Fruit fly (Drosophila melanogaster) whole organism, embryonic: ENCODE measurements around the gene CG32720.

Experiments
- Bdp1 ChIP-seq: fragments of 200-800 bp; sonication (Bioruptor generic); optimal IDR thresholded peaks from 3 replicates; lab custom pipeline; 2016; ENCODE audit warnings: missing biosample characterization, missing genetic modification characterization
- C15 ChIP-seq: fragments of 200-800 bp; sonication (Bioruptor generic); IDR thresholded peaks from 3 replicates; pipeline ENCODE4 v1.3.6; 2022; ENCODE audit warnings: missing biosample characterization, missing genetic modification characterization
- CG1024 ChIP-seq: fragments of 200-800 bp; sonication (Bioruptor generic); IDR thresholded peaks from 2 replicates; pipeline ENCODE4 v1.3.6; 2022; ENCODE audit warnings: missing biosample characterization, missing genetic modification characterization
- CG1233 ChIP-seq: fragments of 200-800 bp; sonication (Bioruptor generic); optimal IDR thresholded peaks from 4 replicates; lab custom pipeline; 2018; ENCODE audit warnings: missing biosample characterization, mild to moderate bottlenecking, missing genetic modification characterization
- CG12744 ChIP-seq: fragments of 200-800 bp; sonication (Bioruptor generic); optimal IDR thresholded peaks from 2 replicates; lab custom pipeline; 2016; ENCODE audit warnings: missing biosample characterization, missing genetic modification characterization
- CG12769 ChIP-seq: fragments of 200-800 bp; sonication (Bioruptor generic); optimal IDR thresholded peaks from 2 replicates; lab custom pipeline; 2019; ENCODE audit warnings: missing biosample characterization, mild to moderate bottlenecking, missing genetic modification characterization, moderate library complexity
- CG12942 ChIP-seq: fragments of 200-800 bp; sonication (Bioruptor generic); optimal IDR thresholded peaks from 3 replicates; lab custom pipeline; 2016; ENCODE audit warnings: missing biosample characterization, missing genetic modification characterization
- CG14050 ChIP-seq: fragments of 200-800 bp; sonication (Bioruptor generic); IDR thresholded peaks from 3 replicates; pipeline ENCODE4 v1.3.6; 2022; ENCODE audit warnings: missing biosample characterization, missing genetic modification characterization
- CG14441 ChIP-seq: fragments of 200-800 bp; sonication (Bioruptor generic); IDR thresholded peaks from 2 replicates; pipeline ENCODE4 v1.3.6; 2022; ENCODE audit warnings: missing biosample characterization, missing genetic modification characterization
- CG2712 ChIP-seq: fragments of 200-800 bp; optimal IDR thresholded peaks from 3 replicates; lab custom pipeline; 2019; ENCODE audit warnings: missing biosample characterization, mild to moderate bottlenecking, missing genetic modification characterization, moderate library complexity
- CG31365 ChIP-seq: fragments of 200-800 bp; sonication (Bioruptor generic); optimal IDR thresholded peaks from 2 replicates; lab custom pipeline; 2018; ENCODE audit warnings: missing biosample characterization, mild to moderate bottlenecking, missing genetic modification characterization
- CG32532 ChIP-seq: fragments of 200-800 bp; sonication (Bioruptor generic); IDR thresholded peaks from 2 replicates; pipeline ENCODE4 v1.3.6; 2022; ENCODE audit warnings: missing biosample characterization, missing genetic modification characterization
- CG33557 ChIP-seq: fragments of 200-800 bp; sonication (Bioruptor generic); optimal IDR thresholded peaks from 2 replicates; lab custom pipeline; 2019; ENCODE audit warnings: missing biosample characterization, mild to moderate bottlenecking, missing genetic modification characterization, moderate library complexity
- CG3407 ChIP-seq: fragments of 200-800 bp; sonication (Bioruptor generic); optimal IDR thresholded peaks from 2 replicates; lab custom pipeline; 2018; ENCODE audit warnings: missing biosample characterization, mild to moderate bottlenecking, missing genetic modification characterization
- CG4707 ChIP-seq: fragments of 200-800 bp; sonication (Bioruptor generic); optimal IDR thresholded peaks from 2 replicates; lab custom pipeline; 2018; ENCODE audit warnings: missing biosample characterization, mild to moderate bottlenecking, missing genetic modification characterization, moderate library complexity
- CG4854 ChIP-seq: fragments of 200-800 bp; sonication (Bioruptor generic); optimal IDR thresholded peaks from 2 replicates; lab custom pipeline; 2016; ENCODE audit warnings: missing biosample characterization, missing genetic modification characterization, inconsistent platforms
- CG6791 ChIP-seq: fragments of 200-800 bp; sonication (Bioruptor generic); IDR thresholded peaks from 3 replicates; pipeline ENCODE4 v1.3.6; 2022; ENCODE audit warnings: missing biosample characterization, missing genetic modification characterization; ENCODE audit not compliant: partially characterized antibody
- CG9797 ChIP-seq: fragments of 200-800 bp; sonication (Bioruptor generic); optimal IDR thresholded peaks from 3 replicates; lab custom pipeline; 2018; ENCODE audit warnings: missing biosample characterization, mild to moderate bottlenecking, missing genetic modification characterization
- Dip3 ChIP-seq: fragments of 200-800 bp; sonication (Bioruptor generic); optimal IDR thresholded peaks from 3 replicates; lab custom pipeline; 2016; ENCODE audit warnings: missing biosample characterization, missing genetic modification characterization
- Dref ChIP-seq: fragments of 200-800 bp; sonication (Bioruptor generic); IDR thresholded peaks from 2 replicates; pipeline ENCODE4 v1.3.6; 2022; ENCODE audit warnings: missing biosample characterization, missing genetic modification characterization
- E2f1 ChIP-seq: fragments of 200-800 bp; sonication (Bioruptor generic); IDR thresholded peaks from 2 replicates; pipeline ENCODE4 v1.3.6; 2022; ENCODE audit warnings: missing biosample characterization, missing genetic modification characterization
- E2f2 ChIP-seq: fragments of 200-800 bp; sonication (Bioruptor generic); IDR thresholded peaks from 2 replicates; pipeline ENCODE4 v1.3.6; 2022; ENCODE audit warnings: missing biosample characterization, missing genetic modification characterization
- Fer2 ChIP-seq: fragments of 200-800 bp; sonication (Bioruptor generic); optimal IDR thresholded peaks from 2 replicates; lab custom pipeline; 2018; ENCODE audit warnings: missing biosample characterization, mild to moderate bottlenecking, missing genetic modification characterization, moderate library complexity
- Gug ChIP-seq: fragments of 200-800 bp; sonication (Bioruptor generic); IDR thresholded peaks from 4 replicates; pipeline ENCODE4 v1.3.6; 2022; ENCODE audit warnings: missing biosample characterization, missing genetic modification characterization
- Hmr ChIP-seq: fragments of 200-800 bp; sonication (Bioruptor generic); optimal IDR thresholded peaks from 3 replicates; lab custom pipeline; 2017; ENCODE audit warnings: mild to moderate bottlenecking, missing biosample characterization, missing genetic modification reagents, missing genetic modification characterization
- Jarid2 ChIP-seq: fragments of 200-800 bp; sonication (Bioruptor generic); optimal IDR thresholded peaks from 3 replicates; lab custom pipeline; 2017; ENCODE audit warnings: mild to moderate bottlenecking, missing biosample characterization, missing genetic modification reagents, missing genetic modification characterization
- Kr ChIP-seq: fragments of 200-800 bp; sonication (Bioruptor generic); optimal IDR thresholded peaks from 2 replicates; lab custom pipeline; 2017; ENCODE audit warnings: missing biosample characterization, mild to moderate bottlenecking, missing genetic modification characterization
- Max ChIP-seq: fragments of 200-800 bp; sonication (Bioruptor generic); optimal IDR thresholded peaks from 2 replicates; lab custom pipeline; 2016; ENCODE audit warnings: missing biosample characterization, mild to moderate bottlenecking, missing genetic modification characterization
- Optix ChIP-seq: fragments of 200-800 bp; sonication (Bioruptor generic); IDR thresholded peaks from 3 replicates; pipeline ENCODE4 v1.3.6; 2022; ENCODE audit warnings: missing biosample characterization, missing genetic modification characterization
- Pdp1 ChIP-seq, 2 experiments: fragments of 200-800 bp; sonication (Bioruptor generic); optimal IDR thresholded peaks; 3 replicates each; lab custom pipeline; 2016; ENCODE audit warnings: missing biosample characterization in 2 of 2, missing genetic modification characterization in 2 of 2, mild to moderate bottlenecking in 1 of 2, moderate library complexity in 1 of 2
- Scr ChIP-seq: fragments of 200-800 bp; sonication (Bioruptor generic); IDR thresholded peaks from 2 replicates; pipeline ENCODE4 v1.3.6; 2022; ENCODE audit warnings: missing biosample characterization, missing genetic modification characterization; ENCODE audit not compliant: partially characterized antibody
- Sry-β ChIP-seq: fragments of 200-800 bp; sonication (Bioruptor generic); optimal IDR thresholded peaks from 2 replicates; lab custom pipeline; 2018; ENCODE audit warnings: missing biosample characterization, mild to moderate bottlenecking, missing genetic modification characterization, moderate library complexity
- Xrp1 ChIP-seq: fragments of 200-800 bp; sonication (Bioruptor generic); IDR thresholded peaks from 2 replicates; pipeline ENCODE4 v1.3.6; 2022; ENCODE audit warnings: missing biosample characterization, missing genetic modification characterization
- aop ChIP-seq: fragments of 200-800 bp; sonication (Bioruptor generic); IDR thresholded peaks from 2 replicates; pipeline ENCODE4 v1.3.6; 2022; ENCODE audit warnings: missing biosample characterization, missing genetic modification characterization
- ap ChIP-seq: fragments of 200-800 bp; sonication (Bioruptor generic); IDR thresholded peaks from 2 replicates; pipeline ENCODE4 v1.3.6; 2022; ENCODE audit warnings: missing biosample characterization, missing genetic modification characterization
- ato ChIP-seq: fragments of 200-800 bp; sonication (Bioruptor generic); IDR thresholded peaks from 2 replicates; pipeline ENCODE4 v1.3.6; 2022; ENCODE audit warnings: missing biosample characterization, missing genetic modification characterization; ENCODE audit not compliant: partially characterized antibody
- bsh ChIP-seq, 2 experiments: fragments of 200-800 bp; sonication (Bioruptor generic); optimal IDR thresholded peaks; 2 replicates each; lab custom pipeline; 2017 to 2018; ENCODE audit warnings: mild to moderate bottlenecking in 2 of 2, missing biosample characterization in 2 of 2, missing genetic modification characterization in 2 of 2, moderate library complexity in 1 of 2
- cg ChIP-seq: fragments of 200-800 bp; sonication (Bioruptor generic); optimal IDR thresholded peaks from 3 replicates; lab custom pipeline; 2019; ENCODE audit warnings: missing biosample characterization, mild to moderate bottlenecking, missing genetic modification characterization, moderate library complexity
- chn ChIP-seq: fragments of 200-800 bp; sonication (Bioruptor generic); optimal IDR thresholded peaks from 2 replicates; lab custom pipeline; 2016; ENCODE audit warnings: missing biosample characterization, missing genetic modification characterization
- gsb ChIP-seq: fragments of 200-800 bp; sonication (Bioruptor generic); IDR thresholded peaks from 2 replicates; pipeline ENCODE4 v1.3.6; 2022; ENCODE audit warnings: missing biosample characterization, missing genetic modification characterization
- jing ChIP-seq: fragments of 200-800 bp; sonication (Bioruptor generic); optimal IDR thresholded peaks from 2 replicates; lab custom pipeline; 2018; ENCODE audit warnings: missing biosample characterization, mild to moderate bottlenecking, missing genetic modification characterization
- kni ChIP-seq: fragments of 200-800 bp; sonication (Bioruptor generic); optimal IDR thresholded peaks from 3 replicates; lab custom pipeline; 2017; ENCODE audit warnings: mild to moderate bottlenecking, missing biosample characterization, missing genetic modification reagents, missing genetic modification characterization
- lov ChIP-seq, 2 experiments: fragments of 200-800 bp in 1 of 2; fragments of >200 bp in 1 of 2; sonication (Bioruptor generic) in 1 of 2; IDR thresholded peaks in 1 of 2; optimal IDR thresholded peaks in 1 of 2; 2 replicates in 1 of 2; 3 replicates in 1 of 2; pipeline versions ENCODE4 v1.3.6 to Lab custom; 2017 to 2022; ENCODE audit warnings: missing biosample characterization in 1 of 2, missing genetic modification characterization in 1 of 2
- nom ChIP-seq: fragments of 200-800 bp; sonication (Bioruptor generic); optimal IDR thresholded peaks from 2 replicates; lab custom pipeline; 2017; ENCODE audit warnings: missing biosample characterization, missing genetic modification characterization, mild to moderate bottlenecking, moderate library complexity, missing genetic modification reagents
- org-1 ChIP-seq: fragments of 200-800 bp; sonication (Bioruptor generic); optimal IDR thresholded peaks from 2 replicates; lab custom pipeline; 2017; ENCODE audit warnings: missing biosample characterization, missing genetic modification characterization
- pho ChIP-seq: fragments of 200-800 bp; sonication (Bioruptor generic); optimal IDR thresholded peaks from 2 replicates; lab custom pipeline; 2016; ENCODE audit warnings: missing biosample characterization, missing genetic modification characterization
- prd ChIP-seq, 3 experiments: fragments of >200 bp in 2 of 3; fragments of 200-800 bp in 1 of 3; sonication (Bioruptor generic) in 1 of 3; optimal IDR thresholded peaks in 2 of 3; IDR thresholded peaks in 1 of 3; 2 replicates in 2 of 3; 3 replicates in 1 of 3; pipeline versions ENCODE4 v1.3.6 to Lab custom; 2017 to 2022; ENCODE audit warnings: missing biosample characterization in 1 of 3, missing genetic modification characterization in 1 of 3
- repo ChIP-seq: fragments of 200-800 bp; sonication (Bioruptor generic); optimal IDR thresholded peaks from 2 replicates; lab custom pipeline; 2016; ENCODE audit warnings: missing biosample characterization, missing genetic modification characterization
- seq ChIP-seq: fragments of 200-800 bp; sonication (Bioruptor generic); IDR thresholded peaks from 2 replicates; pipeline ENCODE4 v1.3.6; 2022; ENCODE audit warnings: missing biosample characterization, missing genetic modification characterization
- slp2 ChIP-seq: fragments of 200-800 bp; sonication (Bioruptor generic); optimal IDR thresholded peaks from 2 replicates; lab custom pipeline; 2016; ENCODE audit warnings: missing biosample characterization, missing genetic modification characterization

Gene CG32720

dm6 chrX:7579810-7580209 lies 43.1 kb upstream of the CG32720 start (continued):
- TF ChIP-seq CG1024 (GFP tag; lab: Robert Waterston, UW) (no peak), E2f1 (GFP tag; lab: Robert Waterston, UW) (no peak), gsb (GFP tag; lab: Robert Waterston, UW) (no peak), C15 (GFP tag; lab: Robert Waterston, UW) (no peak), ap (GFP tag; lab: Robert Waterston, UW) (no peak), CG3407 (GFP tag; lab: Kevin White, UChicago) (peak; percentile 36), Sry-β (GFP tag; lab: Kevin White, UChicago) (no peak), prd (optimal IDR thresholded peaks at IDR 0.05; lab: Kevin White, UChicago) (no peak), prd (GFP tag; IDR thresholded peaks at IDR 0.05; lab: Robert Waterston, UW) (peak; percentile 37; the same call in 1 of the 3 replicates), CG4854 (GFP tag; lab: Kevin White, UChicago) (no peak), CG12744 (GFP tag; lab: Kevin White, UChicago) (no peak), Optix (no peak), Dref (GFP tag; lab: Robert Waterston, UW) (no peak), Xrp1 (GFP tag; lab: Robert Waterston, UW) (peak; percentile 65), seq (GFP tag; lab: Robert Waterston, UW) (no peak), org-1 (GFP tag; lab: Kevin White, UChicago) (no peak), CG4707 (GFP tag; lab: Kevin White, UChicago) (peak; percentile 4), pho (GFP tag; lab: Kevin White, UChicago) (no peak), Hmr (GFP tag; lab: Kevin White, UChicago) (no peak), Dip3 (no peak), Max (GFP tag; lab: Kevin White, UChicago) (no peak), CG2712 (tag; lab: Kevin White, UChicago) (no peak), CG12769 (tag; lab: Kevin White, UChicago) (peak; percentile 58), cg (GFP tag; lab: Kevin White, UChicago) (no peak), CG12942 (no peak), jing (GFP tag; lab: Kevin White, UChicago) (no peak), Pdp1 (GFP tag; optimal IDR thresholded peaks at IDR 0.05; lab: Kevin White, UChicago) (peak in 1 of 2 experiments; percentile 70), kni (no peak), aop (GFP tag; lab: Robert Waterston, UW) (no peak), repo (GFP tag; lab: Kevin White, UChicago) (no peak), CG14441 (GFP tag; lab: Robert Waterston, UW) (no peak), chn (GFP tag; lab: Kevin White, UChicago) (no peak), CG14050 (GFP tag; lab: Robert Waterston, UW) (no peak), Jarid2 (GFP tag; lab: Kevin White, UChicago) (no peak), lov (optimal IDR thresholded peaks at IDR 0.05; lab: Kevin White, UChicago) (no peak), lov (GFP tag; IDR thresholded peaks at IDR 0.05; lab: Robert Waterston, UW) (no peak), CG32532 (no peak), bsh (GFP tag; optimal IDR thresholded peaks at IDR 0.05; lab: Kevin White, UChicago) (no peak), Kr (GFP tag; lab: Kevin White, UChicago) (no peak), CG1233 (peak; percentile 44), CG6791 (GFP tag; lab: Robert Waterston, UW) (no peak), E2f2 (no peak), nom (GFP tag; lab: Kevin White, UChicago) (no peak), CG9797 (GFP tag; lab: Kevin White, UChicago) (no peak), CG33557 (GFP tag; lab: Kevin White, UChicago) (peak; percentile 27), Fer2 (tag; lab: Kevin White, UChicago) (no peak), CG31365 (tag; lab: Kevin White, UChicago) (no peak), slp2 (no peak), ato (no peak), Gug (GFP tag; lab: Robert Waterston, UW) (no peak), Scr (GFP tag; lab: Robert Waterston, UW) (no peak), Bdp1 (GFP tag; lab: Kevin White, UChicago) (no peak)
